Fruit fly (Drosophila melanogaster): ENCODE results near the gene SLC5A11.

DNA sequence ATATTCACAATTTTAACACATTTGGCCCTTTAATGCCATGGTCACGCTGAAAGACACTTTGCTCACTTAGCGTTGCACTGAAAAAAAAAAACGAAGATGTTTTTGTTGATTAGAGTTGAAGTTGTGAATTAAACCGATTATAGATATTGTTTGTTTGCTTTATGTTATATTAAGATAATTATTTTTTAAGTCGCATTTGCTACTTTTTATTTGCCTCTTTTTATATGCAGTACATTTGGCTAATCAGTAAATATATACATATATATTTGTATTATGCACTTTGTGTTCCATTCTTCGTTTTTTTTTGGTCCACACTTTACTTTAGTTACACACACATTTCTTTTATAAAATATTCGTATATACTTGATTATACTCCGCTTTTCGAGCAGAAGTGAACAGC, 25.3 kb upstream of the SLC5A11 start:
- TF ChIP-seq CG7045 (GFP tag; optimal IDR thresholded peaks at IDR 0.05), result no peak
- no peak for TF ChIP-seq Mnt (GFP tag; optimal IDR thresholded peaks at IDR 0.05)
- no peak for TF ChIP-seq cnc (optimal IDR thresholded peaks at IDR 0.05)
- TF ChIP-seq CG12768 (GFP tag; optimal IDR thresholded peaks at IDR 0.05), result no peak
- no peak for TF ChIP-seq CG14711 (tag; optimal IDR thresholded peaks at IDR 0.05)
- TF ChIP-seq Crg-1 (GFP tag; optimal IDR thresholded peaks at IDR 0.05), result no peak
